Fruit fly (Drosophila melanogaster): Measurements from ENCODE around the gene CG15731.

CG15731 gene

DNA sequence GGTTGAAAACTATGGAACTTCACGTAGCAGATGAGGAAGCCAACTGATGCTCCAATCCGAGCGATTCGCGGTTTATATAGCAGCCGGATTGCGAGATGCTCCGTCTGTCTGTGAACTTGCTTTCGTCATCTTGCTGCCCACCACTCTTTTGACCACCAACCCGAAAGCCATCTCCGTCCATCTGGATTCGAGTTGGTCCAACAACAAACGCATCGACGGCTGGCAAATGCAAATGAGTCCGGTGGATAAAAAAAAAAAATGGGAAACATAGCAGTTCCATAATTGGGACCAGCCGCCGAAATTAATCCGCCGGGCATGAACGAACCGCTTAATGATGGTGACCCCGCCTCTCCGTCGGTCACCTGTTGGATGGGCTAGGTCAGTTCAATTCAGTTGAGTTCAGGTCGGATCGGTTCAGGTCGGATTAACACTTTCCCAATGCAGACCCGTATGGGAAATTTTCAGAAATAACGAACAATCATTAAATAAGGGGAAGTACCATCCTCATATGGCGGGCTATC lies at the start of gene CG15731:
Gene CG15731, minus strand, starts transcription at position 51 of the 521 bp plus-strand sequence.
- no peak for TF ChIP-seq Dll (optimal IDR thresholded peaks at IDR 0.05)
- TF ChIP-seq usp (GFP tag; optimal IDR thresholded peaks at IDR 0.05): no peak
- TF ChIP-seq EcR (GFP tag; optimal IDR thresholded peaks at IDR 0.05): no peak
- no peak for TF ChIP-seq CG8478 (optimal IDR thresholded peaks at IDR 0.05)
- TF ChIP-seq pan (optimal IDR thresholded peaks at IDR 0.05): no peak
- no peak for TF ChIP-seq psq (optimal IDR thresholded peaks at IDR 0.05)

DNA sequence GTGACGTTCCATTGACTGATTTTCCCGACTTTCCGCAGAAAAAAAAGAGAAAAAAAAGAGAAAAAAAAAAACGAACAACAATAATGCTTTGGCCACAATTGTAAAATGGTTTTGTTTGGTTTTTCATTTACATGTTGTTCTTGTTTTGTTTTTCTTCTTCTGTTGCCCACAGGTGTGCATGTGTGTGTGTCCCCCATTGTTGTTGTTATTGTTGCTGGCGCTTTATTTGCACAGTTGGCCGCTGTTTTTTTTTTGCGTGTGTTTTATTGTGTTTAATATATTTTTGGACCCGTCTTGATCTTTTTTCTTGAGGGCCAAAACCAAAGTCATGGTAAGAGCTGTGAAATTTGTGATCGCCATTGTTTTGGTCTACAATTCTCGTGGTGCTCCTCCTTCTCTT lies 40.5 kb upstream of the CG15731 start:
- TF ChIP-seq CG8478 (optimal IDR thresholded peaks at IDR 0.05): no peak
- TF ChIP-seq psq (optimal IDR thresholded peaks at IDR 0.05): no peak
- no peak for TF ChIP-seq EcR (GFP tag; optimal IDR thresholded peaks at IDR 0.05)
- no peak for TF ChIP-seq Dll (optimal IDR thresholded peaks at IDR 0.05)
- TF ChIP-seq usp (GFP tag; optimal IDR thresholded peaks at IDR 0.05): no peak
- no peak for TF ChIP-seq pan (optimal IDR thresholded peaks at IDR 0.05)

DNA sequence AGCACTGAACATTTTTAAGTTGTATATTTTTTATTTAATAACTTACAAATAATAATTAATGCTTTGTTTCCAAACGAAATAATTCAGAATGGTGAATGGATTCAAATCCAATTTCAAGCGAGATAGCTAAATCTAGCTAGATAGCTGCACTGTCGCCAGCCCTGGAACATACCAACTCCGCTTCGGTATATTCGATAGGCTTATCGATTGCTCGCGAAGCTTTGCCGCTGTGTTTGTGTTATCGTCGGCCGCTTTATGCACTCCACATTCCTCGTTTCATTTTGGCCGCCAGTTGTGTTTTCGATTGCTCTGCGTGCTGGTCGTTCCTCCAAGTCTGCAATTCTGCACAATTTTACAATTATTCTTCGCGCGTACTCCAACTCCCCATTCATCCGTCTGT lies 39.4 kb upstream of the CG15731 start, which contains the start of gene mdu:
Gene mdu, plus strand, starts transcription at position 259 of the 400 bp plus-strand sequence.
- TF ChIP-seq psq (optimal IDR thresholded peaks at IDR 0.05) (no peak), EcR (GFP tag; optimal IDR thresholded peaks at IDR 0.05) (no peak), usp (GFP tag; optimal IDR thresholded peaks at IDR 0.05) (no peak), pan (optimal IDR thresholded peaks at IDR 0.05) (no peak), CG8478 (optimal IDR thresholded peaks at IDR 0.05) (no peak), Dll (optimal IDR thresholded peaks at IDR 0.05) (no peak)

DNA sequence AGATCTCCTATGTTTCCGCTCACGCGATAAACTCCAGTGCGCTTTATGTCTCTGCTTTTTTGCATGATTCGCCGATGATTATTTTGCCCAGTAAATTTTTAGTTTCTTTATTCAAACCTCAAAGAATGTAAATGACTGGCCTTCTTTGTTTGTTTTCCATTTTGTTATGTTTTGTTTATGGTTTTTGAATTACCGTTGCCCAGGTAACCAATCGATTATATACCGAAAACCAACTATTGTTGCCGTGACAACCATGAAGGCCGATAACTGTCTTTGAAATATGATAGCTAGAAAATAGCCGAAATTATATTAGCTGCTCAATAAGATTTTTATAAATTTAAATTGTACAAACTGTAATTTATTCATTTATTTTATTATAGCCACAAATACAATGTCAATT lies 38.9 kb upstream of the CG15731 start, which contains the start of gene Mks1:
Gene Mks1, minus strand, starts transcription at position 101 of the 400 bp plus-strand sequence.
- TF ChIP-seq EcR (GFP tag; optimal IDR thresholded peaks at IDR 0.05) (no peak), usp (GFP tag; optimal IDR thresholded peaks at IDR 0.05) (no peak), Dll (optimal IDR thresholded peaks at IDR 0.05) (no peak), CG8478 (optimal IDR thresholded peaks at IDR 0.05) (no peak)

DNA sequence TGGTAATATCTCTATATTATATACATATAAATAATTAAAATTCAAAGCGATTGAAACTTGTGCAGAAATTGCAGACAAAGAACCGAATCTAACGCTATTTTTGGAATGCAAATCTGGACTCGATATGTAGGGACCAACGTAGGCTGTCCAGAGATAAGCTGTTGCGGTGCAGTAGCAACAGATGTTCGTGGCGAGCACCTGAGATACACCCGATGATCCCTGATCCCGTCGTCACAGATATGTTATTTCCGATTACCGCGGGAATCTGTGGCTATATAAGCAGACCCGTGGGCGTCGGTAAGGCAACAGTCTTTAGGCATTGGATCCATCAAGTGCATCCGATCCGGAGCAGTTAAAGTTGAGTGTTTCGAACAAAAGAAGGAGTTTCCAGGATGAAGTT lies 32.4 kb upstream of the CG15731 start, which contains the start of gene Lsp1alpha:
Gene Lsp1alpha, plus strand, starts transcription at position 301 of the 400 bp plus-strand sequence.
- TF ChIP-seq EcR (GFP tag; optimal IDR thresholded peaks at IDR 0.05): no peak
- TF ChIP-seq pan (optimal IDR thresholded peaks at IDR 0.05): no peak
- TF ChIP-seq psq (optimal IDR thresholded peaks at IDR 0.05): no peak
- TF ChIP-seq Dll (optimal IDR thresholded peaks at IDR 0.05): no peak
- no peak for TF ChIP-seq usp (GFP tag; optimal IDR thresholded peaks at IDR 0.05)
- no peak for TF ChIP-seq CG8478 (optimal IDR thresholded peaks at IDR 0.05)

DNA sequence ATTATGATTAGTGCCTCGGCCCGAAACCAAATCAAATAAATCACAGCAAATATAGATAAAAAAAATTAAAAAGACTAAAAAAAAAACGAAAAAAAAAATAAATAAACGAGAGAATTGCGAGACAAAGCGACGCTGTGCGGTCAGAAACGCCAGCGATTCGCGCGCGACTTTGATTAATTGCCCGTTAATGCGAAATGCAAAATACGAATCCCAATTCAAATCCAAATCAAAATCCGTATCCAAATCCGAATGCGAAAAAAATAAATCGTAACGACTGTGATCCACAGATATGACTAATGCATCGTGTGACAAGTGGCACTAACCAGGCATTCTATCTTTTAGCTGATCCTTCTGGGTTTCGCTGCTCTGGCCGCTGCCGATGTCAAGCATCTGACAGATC lies 29.9 kb upstream of the CG15731 start:
- no peak for TF ChIP-seq psq (optimal IDR thresholded peaks at IDR 0.05)
- TF ChIP-seq Dll (optimal IDR thresholded peaks at IDR 0.05): no peak
- TF ChIP-seq CG8478 (optimal IDR thresholded peaks at IDR 0.05): no peak
- no peak for TF ChIP-seq EcR (GFP tag; optimal IDR thresholded peaks at IDR 0.05)
- TF ChIP-seq usp (GFP tag; optimal IDR thresholded peaks at IDR 0.05): no peak
- TF ChIP-seq pan (optimal IDR thresholded peaks at IDR 0.05): no peak

DNA sequence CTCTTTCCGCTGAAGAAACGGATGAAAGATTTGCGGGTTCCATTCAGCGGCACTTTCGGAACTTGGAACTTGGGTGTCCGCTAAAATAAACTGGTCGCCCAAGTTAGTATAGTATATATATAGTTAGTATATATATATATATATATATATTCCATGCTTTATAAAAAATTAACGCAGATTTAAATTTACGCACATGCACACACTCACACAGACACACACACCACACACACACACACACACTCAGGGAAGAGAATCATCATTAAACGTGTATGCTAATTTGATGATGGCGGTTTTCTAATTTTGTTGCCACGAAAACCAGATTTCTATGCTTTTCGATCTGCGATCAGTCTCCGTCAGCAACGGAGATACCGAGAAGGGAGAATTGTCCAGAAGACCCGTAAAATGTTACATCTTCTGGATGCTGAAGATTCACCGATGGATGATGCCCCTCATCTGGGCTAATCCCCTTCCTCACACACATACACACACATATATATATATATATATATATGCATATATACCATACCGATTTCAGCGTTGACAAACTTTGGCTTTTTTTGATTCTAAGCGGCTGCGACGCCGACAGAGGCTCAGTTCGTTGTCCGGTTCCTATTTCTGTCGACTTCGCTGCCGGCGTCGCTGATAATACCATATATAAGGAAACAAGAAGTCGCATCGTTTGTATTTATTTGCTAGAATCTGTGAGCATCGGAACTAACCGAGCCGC lies 28.9 kb upstream of the CG15731 start, which contains the start of gene Cpr11A:
Gene Cpr11A, plus strand, starts transcription at position 677 of the 727 bp plus-strand sequence.
- no peak for TF ChIP-seq CG8478 (optimal IDR thresholded peaks at IDR 0.05)
- no peak for TF ChIP-seq EcR (GFP tag; optimal IDR thresholded peaks at IDR 0.05)
- TF ChIP-seq Dll (optimal IDR thresholded peaks at IDR 0.05): no peak
- no peak for TF ChIP-seq psq (optimal IDR thresholded peaks at IDR 0.05)
- no peak for TF ChIP-seq usp (GFP tag; optimal IDR thresholded peaks at IDR 0.05)
- no peak for TF ChIP-seq pan (optimal IDR thresholded peaks at IDR 0.05)

DNA sequence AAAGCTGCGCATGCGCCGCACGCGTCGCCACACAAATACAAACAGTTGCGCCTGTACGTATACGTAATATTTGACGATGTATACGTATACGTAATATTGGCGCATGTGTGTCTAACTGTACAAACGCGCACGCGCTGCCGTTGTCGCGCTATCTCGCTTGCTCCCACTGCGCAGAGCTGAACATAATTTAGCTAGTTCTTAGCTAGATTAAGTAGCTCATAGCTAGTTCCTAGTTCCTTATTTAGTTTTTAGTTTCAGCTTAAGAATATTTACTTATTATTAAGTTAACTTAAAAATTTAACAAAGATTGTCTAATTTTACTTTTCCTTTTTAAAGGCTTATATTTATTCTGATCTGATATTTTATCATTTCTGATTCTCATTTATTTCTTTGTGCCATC lies 22.7 kb upstream of the CG15731 start:
- no peak for TF ChIP-seq Dll (optimal IDR thresholded peaks at IDR 0.05)
- TF ChIP-seq usp (GFP tag; optimal IDR thresholded peaks at IDR 0.05): no peak
- no peak for TF ChIP-seq CG8478 (optimal IDR thresholded peaks at IDR 0.05)
- TF ChIP-seq EcR (GFP tag; optimal IDR thresholded peaks at IDR 0.05): no peak
- TF ChIP-seq psq (optimal IDR thresholded peaks at IDR 0.05): no peak
- TF ChIP-seq pan (optimal IDR thresholded peaks at IDR 0.05): no peak

DNA sequence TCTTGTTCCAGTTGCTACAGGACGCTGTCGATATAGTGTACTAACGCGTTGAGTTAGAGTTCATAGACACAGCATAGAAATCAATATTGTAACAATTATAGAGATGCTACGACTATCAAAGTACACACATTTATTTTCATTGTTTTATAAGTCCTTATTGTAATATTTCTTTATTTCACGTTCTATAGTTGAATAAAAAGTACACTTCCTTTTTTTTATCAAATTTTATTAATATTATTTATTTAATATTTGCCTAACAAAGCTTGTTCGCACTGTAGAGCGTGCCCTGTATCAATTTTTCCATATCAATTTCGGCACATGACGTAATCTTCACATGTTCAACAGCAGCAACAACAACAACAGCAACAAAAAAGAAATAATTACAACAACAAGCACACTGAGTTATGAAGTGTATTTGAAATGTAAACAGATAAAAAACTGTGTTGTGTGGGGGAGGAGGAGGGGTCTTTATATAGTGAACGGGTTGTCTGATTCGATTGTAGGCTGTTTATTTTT lies 16.4 kb upstream of the CG15731 start:
- TF ChIP-seq psq (optimal IDR thresholded peaks at IDR 0.05) (no peak), CG8478 (optimal IDR thresholded peaks at IDR 0.05) (no peak), EcR (GFP tag; optimal IDR thresholded peaks at IDR 0.05) (no peak)

DNA sequence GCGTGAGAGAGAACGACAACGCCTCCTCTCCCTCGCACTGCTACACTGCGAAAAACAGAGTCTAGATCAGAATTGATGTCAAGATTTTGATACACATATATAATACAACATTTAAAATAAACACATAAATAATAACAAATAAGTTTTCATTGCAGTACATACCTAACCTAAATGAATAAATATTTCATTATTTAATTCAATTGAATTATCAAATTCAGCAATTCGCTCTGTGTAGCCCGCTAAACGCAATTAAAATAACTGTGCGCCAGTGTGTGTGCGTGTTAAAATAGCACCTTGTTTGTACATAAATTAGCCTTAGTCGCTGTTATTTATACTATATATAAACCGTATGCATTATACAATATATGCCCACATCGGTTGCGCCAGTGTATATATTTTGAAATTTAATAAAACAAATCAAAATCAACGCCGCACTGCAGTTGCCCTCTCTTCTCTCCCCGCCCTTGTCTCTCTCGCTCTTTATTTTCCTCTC lies 14.7 kb upstream of the CG15731 start:
- TF ChIP-seq psq (optimal IDR thresholded peaks at IDR 0.05): no peak
- no peak for TF ChIP-seq EcR (GFP tag; optimal IDR thresholded peaks at IDR 0.05)
- TF ChIP-seq Dll (optimal IDR thresholded peaks at IDR 0.05): no peak
- TF ChIP-seq usp (GFP tag; optimal IDR thresholded peaks at IDR 0.05): no peak
- no peak for TF ChIP-seq CG8478 (optimal IDR thresholded peaks at IDR 0.05)
- TF ChIP-seq pan (optimal IDR thresholded peaks at IDR 0.05): no peak

DNA sequence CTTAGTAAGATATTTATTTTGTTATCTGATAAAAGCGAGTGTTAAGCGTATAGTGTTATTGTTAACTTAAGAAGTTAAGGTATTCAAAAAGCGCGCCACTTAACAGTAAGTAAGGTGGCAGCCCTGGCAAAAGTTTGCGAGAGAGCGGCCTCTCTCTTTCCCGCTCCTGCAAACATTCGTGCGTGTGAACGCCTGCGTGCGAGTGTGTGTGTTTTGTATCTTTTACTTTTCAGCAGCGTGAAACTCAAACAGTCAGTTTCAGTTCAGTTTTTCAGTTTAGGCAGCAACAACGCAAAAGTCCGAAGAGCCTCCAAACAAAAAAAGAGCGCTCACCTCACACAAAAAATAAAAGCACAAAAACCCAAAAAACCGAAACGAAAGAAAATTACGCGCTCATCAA lies 13.8 kb upstream of the CG15731 start:
- TF ChIP-seq CG8478 (optimal IDR thresholded peaks at IDR 0.05) (no peak), pan (optimal IDR thresholded peaks at IDR 0.05) (no peak), usp (GFP tag; optimal IDR thresholded peaks at IDR 0.05) (no peak), psq (optimal IDR thresholded peaks at IDR 0.05) (no peak), Dll (optimal IDR thresholded peaks at IDR 0.05) (no peak), EcR (GFP tag; optimal IDR thresholded peaks at IDR 0.05) (no peak)
